Worm (Caenorhabditis elegans) whole organism, young adult: ENCODE data around the gene oac-51.

Experiments used
- lsy-27 ChIP-seq: sonication (generic microtip); optimal IDR thresholded peaks from 2 replicates; lab custom pipeline; 2017; ENCODE audit warnings: missing genetic modification characterization, mild to moderate bottlenecking, missing compliant biosample characterization, antibody characterized with exemption, missing genotype, borderline replicate concordance; ENCODE audit not compliant: insufficient read depth
- tlf-1 ChIP-seq: fragments of 200-800 bp; sonication (Bioruptor generic); optimal IDR thresholded peaks from 2 replicates; lab custom pipeline; 2018; ENCODE audit warnings: mild to moderate bottlenecking, missing genetic modification characterization, missing compliant biosample characterization
- unc-62 ChIP-seq: fragments of 150-350 bp; optimal IDR thresholded peaks from 2 replicates; lab custom pipeline; 2014; ENCODE audit warnings: missing biosample characterization, missing genetic modification reagents, missing genetic modification characterization

DNA sequence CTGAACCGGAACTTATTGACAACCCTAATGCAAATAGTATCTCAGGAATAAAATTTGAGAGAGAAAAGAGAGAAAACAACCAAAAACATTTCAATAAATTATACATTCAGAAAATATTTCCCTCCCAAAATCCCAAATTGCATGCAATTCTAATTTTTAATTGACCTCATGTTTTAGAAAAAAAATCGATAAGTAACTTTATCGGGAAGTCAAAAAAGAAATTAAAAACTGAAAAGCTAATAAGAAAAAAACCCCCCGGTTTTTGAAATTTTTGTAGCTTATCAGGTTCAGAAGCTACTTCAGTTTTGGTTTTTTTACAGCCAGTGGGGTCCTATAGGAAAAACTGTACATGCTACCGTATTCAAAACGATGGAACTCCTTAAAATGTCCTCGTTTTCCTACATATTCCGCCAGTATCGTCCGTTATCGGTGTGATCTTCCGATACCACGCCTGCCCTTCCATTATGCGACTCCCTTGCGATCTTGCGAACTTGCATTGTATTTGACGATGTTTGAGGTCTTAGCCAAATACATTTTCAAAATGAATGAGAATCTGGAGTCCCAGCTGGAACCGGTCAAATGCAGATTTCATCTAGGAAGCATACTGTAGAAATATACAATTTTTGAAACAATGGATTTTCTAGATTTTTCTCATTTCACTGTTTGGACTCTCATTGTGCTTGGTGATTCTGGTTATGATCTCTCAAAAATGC is at the start of gene oac-51, which contains the start of gene W03B1.3:
- TF ChIP-seq tlf-1 (no peak), lsy-27 (no peak), unc-62 (GFP tag; lab: Kevin White, UChicago) (no peak)
